Worm (Caenorhabditis elegans) whole organism, mixed stage, embryonic: ENCODE data around the gene Y43F8B.9.

Experiments
- blmp-1 ChIP-seq: fragments of 150-350 bp; optimal IDR thresholded peaks from 2 replicates; lab custom pipeline; 2014; ENCODE audit warnings: missing biosample characterization, missing genetic modification characterization
- ceh-39 ChIP-seq: fragments of 150-350 bp; optimal IDR thresholded peaks from 2 replicates; lab custom pipeline; 2014; ENCODE audit warnings: missing biosample characterization, missing genetic modification characterization
- ceh-83 ChIP-seq: fragments of 200-800 bp; sonication (Bioruptor generic); optimal IDR thresholded peaks from 2 replicates; lab custom pipeline; 2018; ENCODE audit warnings: mild to moderate bottlenecking, missing genetic modification characterization, missing compliant biosample characterization
- ces-1 ChIP-seq: fragments of 150-350 bp; optimal IDR thresholded peaks from 2 replicates; lab custom pipeline; 2014; ENCODE audit warnings: missing biosample characterization, missing genetic modification reagents, missing genetic modification characterization
- cnd-1 ChIP-seq: fragments of 200-800 bp; sonication (Bioruptor generic); optimal IDR thresholded peaks from 2 replicates; lab custom pipeline; 2018; ENCODE audit warnings: mild to moderate bottlenecking, missing genetic modification characterization, missing compliant biosample characterization
- drap-1 ChIP-seq: fragments of 200-800 bp; sonication (Bioruptor generic); optimal IDR thresholded peaks from 3 replicates; lab custom pipeline; 2018; ENCODE audit warnings: mild to moderate bottlenecking, missing genetic modification characterization, missing compliant biosample characterization
- elt-1 ChIP-seq: sonication (generic microtip); optimal IDR thresholded peaks from 2 replicates; lab custom pipeline; 2017; ENCODE audit warnings: missing genetic modification characterization, mild to moderate bottlenecking, missing compliant biosample characterization, antibody characterized with exemption, moderate library complexity, borderline replicate concordance; ENCODE audit not compliant: insufficient read depth
- elt-3 ChIP-seq: fragments of 150-350 bp; optimal IDR thresholded peaks from 2 replicates; lab custom pipeline; 2014; ENCODE audit warnings: missing biosample characterization, missing genetic modification characterization
- flh-1 ChIP-seq: fragments of 200-800 bp; sonication (Bioruptor generic); optimal IDR thresholded peaks from 2 replicates; lab custom pipeline; 2018; ENCODE audit warnings: mild to moderate bottlenecking, missing genetic modification characterization, moderate library complexity, missing compliant biosample characterization
- ham-2 ChIP-seq: fragments of 200-800 bp; sonication (Bioruptor generic); optimal IDR thresholded peaks from 2 replicates; lab custom pipeline; 2018; ENCODE audit warnings: mild to moderate bottlenecking, missing genetic modification characterization, missing compliant biosample characterization
- hlh-1 ChIP-seq: fragments of 150-350 bp; optimal IDR thresholded peaks from 2 replicates; lab custom pipeline; 2014; ENCODE audit warnings: missing biosample characterization, missing genetic modification reagents, missing genetic modification characterization
- lin-13 ChIP-seq: fragments of 150-350 bp; optimal IDR thresholded peaks from 2 replicates; lab custom pipeline; 2014; ENCODE audit warnings: missing biosample characterization, missing genetic modification characterization
- lsy-2 ChIP-seq: fragments of 150-350 bp; optimal IDR thresholded peaks from 2 replicates; lab custom pipeline; 2014; ENCODE audit warnings: missing biosample characterization, missing genetic modification characterization
- mab-5 ChIP-seq: fragments of 150-350 bp; optimal IDR thresholded peaks from 2 replicates; lab custom pipeline; 2014; ENCODE audit warnings: missing biosample characterization, missing genetic modification characterization
- mep-1 ChIP-seq: fragments of 150-350 bp; optimal IDR thresholded peaks from 2 replicates; lab custom pipeline; 2017; ENCODE audit warnings: missing biosample characterization, missing genetic modification reagents, missing genetic modification characterization, inconsistent platforms
- nhr-12 ChIP-seq: fragments of 150-350 bp; optimal IDR thresholded peaks from 2 replicates; lab custom pipeline; 2014; ENCODE audit warnings: missing biosample characterization, missing genetic modification characterization
- nhr-2 ChIP-seq: fragments of 150-350 bp; optimal IDR thresholded peaks from 2 replicates; lab custom pipeline; 2014; ENCODE audit warnings: missing biosample characterization, missing genetic modification characterization
- nhr-237 ChIP-seq: fragments of 150-350 bp; optimal IDR thresholded peaks from 2 replicates; lab custom pipeline; 2014; ENCODE audit warnings: missing biosample characterization, missing genetic modification characterization
- nhr-28 ChIP-seq: fragments of 150-350 bp; optimal IDR thresholded peaks from 2 replicates; lab custom pipeline; 2014; ENCODE audit warnings: missing biosample characterization, missing genetic modification characterization
- pha-4 ChIP-seq: fragments of 150-350 bp; optimal IDR thresholded peaks from 2 replicates; lab custom pipeline; 2018; ENCODE audit warnings: missing biosample characterization, missing genetic modification reagents, missing genetic modification characterization
- sem-2 ChIP-seq: fragments of 200-800 bp; sonication (Bioruptor generic); optimal IDR thresholded peaks from 2 replicates; lab custom pipeline; 2018; ENCODE audit warnings: mild to moderate bottlenecking, missing genetic modification characterization, missing compliant biosample characterization
- snpc-4 ChIP-seq: fragments of 150-350 bp; optimal IDR thresholded peaks from 2 replicates; lab custom pipeline; 2014; ENCODE audit warnings: missing biosample characterization, missing genetic modification characterization
- sptf-1 ChIP-seq: sonication (generic microtip); optimal IDR thresholded peaks from 2 replicates; lab custom pipeline; 2017; ENCODE audit warnings: mild to moderate bottlenecking, missing genetic modification characterization, moderate library complexity, missing compliant biosample characterization
- tbx-8 ChIP-seq: fragments of 200-800 bp; sonication (Bioruptor generic); optimal IDR thresholded peaks from 2 replicates; lab custom pipeline; 2018; ENCODE audit warnings: mild to moderate bottlenecking, missing genetic modification characterization, moderate library complexity, missing compliant biosample characterization
- unc-120 ChIP-seq: sonication (generic microtip); optimal IDR thresholded peaks from 2 replicates; lab custom pipeline; 2017; ENCODE audit warnings: missing genetic modification characterization, missing compliant biosample characterization; ENCODE audit not compliant: poor library complexity, severe bottlenecking
- unc-39 ChIP-seq: fragments of 150-350 bp; optimal IDR thresholded peaks from 2 replicates; lab custom pipeline; 2014; ENCODE audit warnings: missing biosample characterization, missing genetic modification characterization
- unc-62 ChIP-seq: fragments of 150-350 bp; optimal IDR thresholded peaks from 2 replicates; lab custom pipeline; 2014; ENCODE audit warnings: missing biosample characterization, missing genetic modification reagents, missing genetic modification characterization
- ztf-11 ChIP-seq: fragments of 150-350 bp; optimal IDR thresholded peaks from 2 replicates; lab custom pipeline; 2014; ENCODE audit warnings: missing biosample characterization, missing genetic modification characterization

Y43F8B.9 gene

DNA sequence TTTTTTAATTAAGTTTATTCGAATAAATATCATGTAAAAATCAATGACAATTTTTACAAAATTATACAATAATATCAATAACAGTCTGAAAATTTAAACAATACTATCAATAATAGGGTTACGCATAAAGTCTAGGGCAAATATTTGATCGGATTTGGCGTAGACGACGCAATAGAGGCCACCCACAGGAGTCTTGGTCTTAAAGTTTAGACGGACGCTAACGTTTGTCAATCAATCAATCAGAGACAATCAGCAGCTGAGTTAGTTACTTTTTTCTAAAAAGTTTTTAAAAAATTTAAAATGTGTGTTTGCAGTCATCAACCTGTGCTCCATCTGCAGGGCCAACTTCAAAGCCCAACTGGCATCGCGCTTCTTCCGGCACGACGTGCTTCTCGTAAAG, 13.3 kb downstream of the Y43F8B.9 start, which contains the start of gene Y43F8B.29:
TSS of gene Y43F8B.29 (plus strand) at position 301 of the 400 bp plus-strand sequence.
- TF ChIP-seq nhr-12 (tag; lab: Kevin White, UChicago) (no peak), unc-39 (tag; lab: Kevin White, UChicago) (no peak), mep-1 (tag; lab: Kevin White, UChicago) (no peak), elt-3 (tag; lab: Kevin White, UChicago) (no peak), pha-4 (no peak), ces-1 (no peak), ham-2 (GFP tag; lab: Kevin White, UChicago) (no peak)

DNA sequence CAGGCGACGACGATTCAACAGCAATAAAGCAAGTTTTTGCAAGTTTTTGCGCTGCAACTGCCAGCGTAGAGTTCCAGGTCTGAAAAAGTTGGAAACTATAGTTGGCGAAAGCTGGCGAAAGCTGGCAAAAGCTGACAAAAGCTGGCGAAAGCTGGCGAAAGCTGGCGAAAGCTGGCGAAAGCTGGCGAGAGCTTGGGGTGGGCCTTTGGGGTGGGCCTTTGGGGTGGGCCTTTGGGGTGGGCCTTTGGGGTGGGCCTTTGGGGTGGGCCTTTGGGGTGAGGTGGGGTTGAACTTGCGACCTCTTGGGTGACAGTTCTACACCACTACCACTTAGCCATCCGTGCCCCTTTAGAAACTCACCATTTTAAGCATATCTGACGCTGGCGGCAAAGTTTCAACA, 17.2 kb downstream of the Y43F8B.9 start:
- no peak for TF ChIP-seq ham-2 (GFP tag; lab: Kevin White, UChicago)
- TF ChIP-seq nhr-28 (tag; lab: Kevin White, UChicago), result no peak
- no peak for TF ChIP-seq sptf-1 (tag; lab: Kevin White, UChicago)
- TF ChIP-seq ceh-39, result no peak
- TF ChIP-seq ztf-11 (tag; lab: Kevin White, UChicago), result no peak
- TF ChIP-seq nhr-12 (tag; lab: Kevin White, UChicago), result no peak
- no peak for TF ChIP-seq ceh-83 (GFP tag; lab: Kevin White, UChicago)
- peak; percentile 8 for TF ChIP-seq drap-1 (GFP tag; lab: Kevin White, UChicago)

DNA sequence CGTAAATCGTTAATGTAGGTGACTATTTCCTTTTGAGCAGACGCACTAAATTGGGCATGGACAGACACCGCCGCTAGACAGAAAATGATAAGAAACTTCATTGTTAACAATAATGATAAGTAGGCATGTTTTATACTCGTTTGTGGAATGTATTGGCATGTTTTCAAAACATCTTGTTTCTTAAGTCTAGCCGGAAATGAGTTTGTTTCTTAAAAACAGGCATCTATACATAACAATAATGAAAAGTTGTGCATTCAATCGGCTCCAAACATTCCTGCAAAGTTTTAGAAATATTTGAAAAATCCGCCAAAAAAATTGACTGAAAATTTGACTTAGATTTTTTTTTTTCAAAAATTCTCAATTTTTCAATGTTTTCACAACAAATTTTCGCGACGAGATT, 17.6 kb downstream of the Y43F8B.9 start, which contains the start of gene scl-21:
TSS of gene scl-21 (minus strand) at position 101 of the 400 bp plus-strand sequence.
- TF ChIP-seq flh-1 (GFP tag; lab: Kevin White, UChicago) (no peak), sptf-1 (tag; lab: Kevin White, UChicago) (no peak), elt-1 (tag; lab: Kevin White, UChicago) (no peak), sem-2 (GFP tag; lab: Kevin White, UChicago) (no peak), blmp-1 (no peak), lsy-2 (tag; lab: Kevin White, UChicago) (no peak), nhr-2 (tag; lab: Kevin White, UChicago) (no peak)

DNA sequence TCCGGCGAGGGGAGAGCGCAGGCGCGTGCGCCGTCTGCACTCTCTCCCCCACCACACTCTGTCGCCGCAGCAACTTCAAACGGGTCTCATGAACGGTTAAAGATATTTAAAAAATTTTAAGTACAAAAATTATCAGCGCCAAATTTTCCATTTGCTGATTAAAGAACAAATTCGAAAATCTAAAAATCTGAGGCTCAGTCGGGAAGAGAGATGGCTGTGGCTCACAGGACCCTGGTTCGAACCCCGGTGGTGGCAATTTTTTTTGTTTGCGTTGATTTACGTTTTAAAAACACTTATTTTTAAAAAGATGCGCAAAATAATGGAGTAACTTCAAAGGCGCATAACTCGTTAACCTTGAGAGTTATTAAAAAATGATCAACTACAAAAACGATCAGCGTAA, 19.1 kb downstream of the Y43F8B.9 start:
- TF ChIP-seq mep-1 (tag; lab: Kevin White, UChicago) (no peak), mab-5 (tag; lab: Kevin White, UChicago) (no peak), ceh-39 (no peak), unc-120 (tag; lab: Kevin White, UChicago) (no peak), nhr-28 (tag; lab: Kevin White, UChicago) (no peak), sem-2 (GFP tag; lab: Kevin White, UChicago) (no peak), cnd-1 (tag; lab: Kevin White, UChicago) (no peak), ces-1 (no peak), ztf-11 (tag; lab: Kevin White, UChicago) (no peak), snpc-4 (tag; lab: Kevin White, UChicago) (no peak), hlh-1 (tag; lab: Kevin White, UChicago) (no peak), nhr-237 (tag; lab: Kevin White, UChicago) (no peak), nhr-2 (tag; lab: Kevin White, UChicago) (no peak), pha-4 (no peak), elt-1 (tag; lab: Kevin White, UChicago) (no peak), unc-62 (no peak), lin-13 (tag; lab: Kevin White, UChicago) (no peak), drap-1 (GFP tag; lab: Kevin White, UChicago) (no peak), unc-39 (tag; lab: Kevin White, UChicago) (no peak)
- TF ChIP-seq, all 35 proteins: peak for 0

DNA sequence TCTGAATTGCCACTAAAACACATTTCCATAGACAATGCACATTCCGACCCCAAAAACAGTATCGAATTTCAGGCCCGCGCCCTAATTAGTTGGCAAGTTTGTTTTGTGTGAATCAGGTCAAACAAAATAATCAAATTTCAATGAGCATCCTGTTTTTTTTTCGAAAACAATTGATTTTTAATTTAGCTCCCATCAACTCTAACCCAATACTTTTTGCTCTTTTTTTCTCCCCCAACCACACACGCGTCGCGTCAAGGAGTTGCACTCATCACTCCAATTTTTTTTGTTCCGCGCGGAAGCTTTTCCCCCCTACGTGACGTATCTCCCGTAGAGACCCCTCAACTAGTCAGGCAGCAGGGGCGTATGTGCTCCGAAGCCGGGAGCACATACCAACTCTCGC, 23.4 kb downstream of the Y43F8B.9 start:
- no peak for TF ChIP-seq tbx-8
- TF ChIP-seq ham-2 (GFP tag; lab: Kevin White, UChicago), result no peak
- TF ChIP-seq nhr-28 (tag; lab: Kevin White, UChicago), result no peak
- TF ChIP-seq ztf-11 (tag; lab: Kevin White, UChicago), result no peak
- no peak for TF ChIP-seq sem-2 (GFP tag; lab: Kevin White, UChicago)
- no peak for TF ChIP-seq mep-1 (tag; lab: Kevin White, UChicago)
- no peak for TF ChIP-seq unc-120 (tag; lab: Kevin White, UChicago)
